Fruit fly (Drosophila melanogaster) whole organism, embryonic: ENCODE data around the gene Coq5.

Source experiments
- Antp ChIP-seq: fragments of 200-800 bp; sonication (Bioruptor generic); optimal IDR thresholded peaks from 3 replicates; lab custom pipeline; 2016; ENCODE audit warnings: missing biosample characterization, missing genetic modification characterization
- BEAF-32 ChIP-seq: fragments of 200-800 bp; sonication (Bioruptor generic); optimal IDR thresholded peaks from 3 replicates; lab custom pipeline; 2017; ENCODE audit warnings: missing biosample characterization, missing genetic modification characterization, mild to moderate bottlenecking, moderate library complexity, missing genetic modification reagents
- BtbVII ChIP-seq: fragments of 200-800 bp; sonication (Bioruptor generic); optimal IDR thresholded peaks from 3 replicates; lab custom pipeline; 2017; ENCODE audit warnings: missing biosample characterization, mild to moderate bottlenecking, missing genetic modification characterization
- CG10274 ChIP-seq: fragments of 200-800 bp; sonication (Bioruptor generic); optimal IDR thresholded peaks from 3 replicates; lab custom pipeline; 2017; ENCODE audit warnings: missing biosample characterization, mild to moderate bottlenecking, missing genetic modification characterization
- CG11695 ChIP-seq: fragments of 200-800 bp; sonication (Bioruptor generic); IDR thresholded peaks from 3 replicates; pipeline ENCODE4 v1.3.6; 2022; ENCODE audit warnings: missing biosample characterization, missing genetic modification characterization
- CG11723 ChIP-seq: fragments of 200-800 bp; sonication (Bioruptor generic); optimal IDR thresholded peaks from 2 replicates; lab custom pipeline; 2017; ENCODE audit warnings: missing biosample characterization, mild to moderate bottlenecking, missing genetic modification characterization
- CG12236 ChIP-seq: fragments of 200-800 bp; sonication (Bioruptor generic); optimal IDR thresholded peaks from 2 replicates; lab custom pipeline; 2016; ENCODE audit warnings: missing biosample characterization, missing genetic modification characterization
- CG13424 ChIP-seq: fragments of 200-800 bp; sonication (Bioruptor generic); optimal IDR thresholded peaks from 2 replicates; lab custom pipeline; 2019; ENCODE audit warnings: missing biosample characterization, mild to moderate bottlenecking, missing genetic modification characterization, moderate library complexity
- CG14667 ChIP-seq: fragments of 200-800 bp; sonication (Bioruptor generic); IDR thresholded peaks from 2 replicates; pipeline ENCODE4 v1.3.6; 2022; ENCODE audit warnings: missing biosample characterization, missing genetic modification characterization
- CG17359 ChIP-seq: fragments of 200-800 bp; sonication (Bioruptor generic); optimal IDR thresholded peaks from 3 replicates; lab custom pipeline; 2018; ENCODE audit warnings: missing biosample characterization, mild to moderate bottlenecking, missing genetic modification characterization, moderate library complexity
- CG1832 ChIP-seq: fragments of 200-800 bp; sonication (Bioruptor generic); optimal IDR thresholded peaks from 2 replicates; lab custom pipeline; 2017; ENCODE audit warnings: missing biosample characterization, mild to moderate bottlenecking, missing genetic modification characterization, inconsistent platforms
- CG18476 ChIP-seq: fragments of 200-800 bp; sonication (Bioruptor generic); optimal IDR thresholded peaks from 2 replicates; lab custom pipeline; 2016; ENCODE audit warnings: missing biosample characterization, mild to moderate bottlenecking, missing genetic modification characterization
- CG18619 ChIP-seq: fragments of 200-800 bp; sonication (Bioruptor generic); optimal IDR thresholded peaks from 3 replicates; lab custom pipeline; 2017; ENCODE audit warnings: missing biosample characterization, mild to moderate bottlenecking, missing genetic modification characterization
- CG34376 ChIP-seq: fragments of 200-800 bp; sonication (Bioruptor generic); optimal IDR thresholded peaks from 2 replicates; lab custom pipeline; 2018; ENCODE audit warnings: missing biosample characterization, mild to moderate bottlenecking, missing genetic modification characterization
- CG4404 ChIP-seq: fragments of 200-800 bp; sonication (Bioruptor generic); IDR thresholded peaks from 2 replicates; pipeline ENCODE4 v1.3.6; 2022; ENCODE audit warnings: missing biosample characterization, missing genetic modification characterization
- CG6654 ChIP-seq: fragments of 200-800 bp; sonication (Bioruptor generic); optimal IDR thresholded peaks from 2 replicates; lab custom pipeline; 2017; ENCODE audit warnings: missing biosample characterization, mild to moderate bottlenecking, missing genetic modification characterization
- CG7372 ChIP-seq: fragments of 200-800 bp; sonication (Bioruptor generic); IDR thresholded peaks from 2 replicates; pipeline ENCODE4 v1.3.6; 2022; ENCODE audit warnings: missing biosample characterization, missing genetic modification characterization
- CG9932 ChIP-seq: fragments of 200-800 bp; sonication (Bioruptor generic); IDR thresholded peaks from 2 replicates; pipeline ENCODE4 v1.3.6; 2022; ENCODE audit warnings: missing biosample characterization, missing genetic modification characterization
- CkIIα-i1 ChIP-seq: fragments of 200-800 bp; sonication (Bioruptor generic); IDR thresholded peaks from 2 replicates; pipeline ENCODE4 v1.3.6; 2022; ENCODE audit warnings: missing biosample characterization, missing genetic modification characterization
- D ChIP-seq, 2 experiments: fragments of 200-800 bp in 1 of 2; fragments of >200 bp in 1 of 2; sonication (Bioruptor generic) in 1 of 2; optimal IDR thresholded peaks; 2 replicates in 1 of 2; 3 replicates in 1 of 2; lab custom pipeline; 2017; ENCODE audit warnings: mild to moderate bottlenecking in 1 of 2, missing biosample characterization in 1 of 2, missing genetic modification characterization in 1 of 2, missing genetic modification reagents in 1 of 2
- Doc2 ChIP-seq: fragments of 200-800 bp; sonication (Bioruptor generic); IDR thresholded peaks from 2 replicates; pipeline ENCODE4 v1.3.6; 2022; ENCODE audit warnings: missing biosample characterization, missing genetic modification characterization
- Fer1 ChIP-seq: fragments of 200-800 bp; sonication (Bioruptor generic); optimal IDR thresholded peaks from 2 replicates; lab custom pipeline; 2017; ENCODE audit warnings: missing biosample characterization, mild to moderate bottlenecking, missing genetic modification characterization
- Hmx ChIP-seq: fragments of 200-800 bp; sonication (Bioruptor generic); optimal IDR thresholded peaks from 2 replicates; lab custom pipeline; 2016; ENCODE audit warnings: missing biosample characterization, missing genetic modification characterization
- Lim3 ChIP-seq: fragments of 200-800 bp; sonication (Bioruptor generic); IDR thresholded peaks from 2 replicates; pipeline ENCODE4 v1.3.6; 2022; ENCODE audit warnings: missing biosample characterization, missing genetic modification characterization
- Med ChIP-seq: fragments of 200-800 bp; sonication (Bioruptor generic); peaks from one replicate; lab custom pipeline; 2016; ENCODE audit warnings: missing biosample characterization, missing genetic modification characterization, mild to moderate bottlenecking, inconsistent platforms, moderate library complexity
- Mrtf ChIP-seq: fragments of 200-800 bp; sonication (Bioruptor generic); IDR thresholded peaks from 3 replicates; pipeline ENCODE4 v1.3.6; 2022; ENCODE audit warnings: missing biosample characterization, missing genetic modification characterization
- NC2β ChIP-seq: fragments of 200-800 bp; sonication (Bioruptor generic); optimal IDR thresholded peaks from 2 replicates; lab custom pipeline; 2016; ENCODE audit warnings: missing biosample characterization, missing genetic modification characterization
- Pdp1 ChIP-seq, 2 experiments: fragments of 200-800 bp; sonication (Bioruptor generic); optimal IDR thresholded peaks; 3 replicates each; lab custom pipeline; 2016; ENCODE audit warnings: missing biosample characterization in 2 of 2, missing genetic modification characterization in 2 of 2, mild to moderate bottlenecking in 1 of 2, moderate library complexity in 1 of 2
- Ssrp ChIP-seq: fragments of 200-800 bp; sonication (Bioruptor generic); optimal IDR thresholded peaks from 2 replicates; lab custom pipeline; 2018; ENCODE audit warnings: missing biosample characterization, mild to moderate bottlenecking, missing genetic modification characterization, moderate library complexity
- Usf ChIP-seq: fragments of 200-800 bp; sonication (Bioruptor generic); optimal IDR thresholded peaks from 2 replicates; lab custom pipeline; 2017; ENCODE audit warnings: missing genotype, missing biosample characterization, missing genetic modification characterization
- ase ChIP-seq: fragments of 200-800 bp; sonication (Bioruptor generic); IDR thresholded peaks from 3 replicates; pipeline ENCODE4 v1.3.6; 2022; ENCODE audit warnings: missing biosample characterization, missing genetic modification characterization
- ash1 ChIP-seq: fragments of 200-800 bp; sonication (Bioruptor generic); optimal IDR thresholded peaks from 2 replicates; lab custom pipeline; 2018; ENCODE audit warnings: missing biosample characterization, mild to moderate bottlenecking, missing genetic modification characterization
- eve ChIP-seq, 2 experiments: fragments of >200 bp; optimal IDR thresholded peaks; 2 replicates each; lab custom pipeline; 2017; ENCODE audit warnings: missing biosample characterization in 2 of 2, missing genetic modification characterization in 2 of 2
- gce ChIP-seq: fragments of 200-800 bp; sonication (Bioruptor generic); IDR thresholded peaks from 3 replicates; pipeline ENCODE4 v1.3.6; 2022; ENCODE audit warnings: missing biosample characterization, missing genetic modification characterization
- gsb-n ChIP-seq: fragments of 200-800 bp; sonication (Bioruptor generic); optimal IDR thresholded peaks from 3 replicates; lab custom pipeline; 2018; ENCODE audit warnings: missing biosample characterization, mild to moderate bottlenecking, missing genetic modification characterization
- jing ChIP-seq: fragments of 200-800 bp; sonication (Bioruptor generic); optimal IDR thresholded peaks from 2 replicates; lab custom pipeline; 2018; ENCODE audit warnings: missing biosample characterization, mild to moderate bottlenecking, missing genetic modification characterization
- ken ChIP-seq: fragments of 200-800 bp; sonication (Bioruptor generic); IDR thresholded peaks from 3 replicates; pipeline ENCODE4 v1.3.6; 2022; ENCODE audit warnings: missing biosample characterization, missing genetic modification characterization
- klu ChIP-seq: fragments of 200-800 bp; sonication (Bioruptor generic); IDR thresholded peaks from 2 replicates; pipeline ENCODE4 v1.3.6; 2022; ENCODE audit warnings: missing biosample characterization, missing genetic modification characterization
- maf-S ChIP-seq: fragments of 200-800 bp; sonication (Bioruptor generic); optimal IDR thresholded peaks from 2 replicates; lab custom pipeline; 2016; ENCODE audit warnings: missing biosample characterization, missing genetic modification characterization
- mam ChIP-seq: fragments of 200-800 bp; sonication (Bioruptor generic); optimal IDR thresholded peaks from 3 replicates; lab custom pipeline; 2016; ENCODE audit warnings: missing biosample characterization, missing genetic modification characterization
- nau ChIP-seq: fragments of 200-800 bp; sonication (Bioruptor generic); optimal IDR thresholded peaks from 3 replicates; lab custom pipeline; 2017; ENCODE audit warnings: missing biosample characterization, mild to moderate bottlenecking, missing genetic modification characterization, missing genetic modification reagents
- org-1 ChIP-seq: fragments of 200-800 bp; sonication (Bioruptor generic); optimal IDR thresholded peaks from 2 replicates; lab custom pipeline; 2017; ENCODE audit warnings: missing biosample characterization, missing genetic modification characterization
- phol ChIP-seq: fragments of 200-800 bp; sonication (Bioruptor generic); optimal IDR thresholded peaks from 3 replicates; lab custom pipeline; 2018; ENCODE audit warnings: missing biosample characterization, mild to moderate bottlenecking, missing genetic modification characterization, moderate library complexity
- salm ChIP-seq: fragments of 200-800 bp; sonication (Bioruptor generic); optimal IDR thresholded peaks from 2 replicates; lab custom pipeline; 2018; ENCODE audit warnings: missing biosample characterization, mild to moderate bottlenecking, missing genetic modification characterization
- scrt ChIP-seq: fragments of 200-800 bp; sonication (Bioruptor generic); optimal IDR thresholded peaks from 2 replicates; lab custom pipeline; 2018; ENCODE audit warnings: missing biosample characterization, mild to moderate bottlenecking, missing genetic modification characterization, moderate library complexity
- shn ChIP-seq: fragments of 200-800 bp; sonication (Bioruptor generic); optimal IDR thresholded peaks from 3 replicates; lab custom pipeline; 2016; ENCODE audit warnings: missing biosample characterization, missing genetic modification characterization
- ssp ChIP-seq: fragments of 200-800 bp; sonication (Bioruptor generic); IDR thresholded peaks from 2 replicates; pipeline ENCODE4 v1.3.6; 2022; ENCODE audit warnings: missing biosample characterization, missing genetic modification characterization
- trem ChIP-seq: fragments of 200-800 bp; optimal IDR thresholded peaks from 3 replicates; lab custom pipeline; 2019; ENCODE audit warnings: missing biosample characterization, mild to moderate bottlenecking, missing genetic modification characterization, moderate library complexity
- twi ChIP-seq: fragments of 200-800 bp; optimal IDR thresholded peaks from 2 replicates; lab custom pipeline; 2019; ENCODE audit warnings: missing biosample characterization, mild to moderate bottlenecking, missing genetic modification characterization, moderate library complexity
- usp ChIP-seq: fragments of >200 bp; optimal IDR thresholded peaks from 2 replicates; lab custom pipeline; 2017; ENCODE audit warnings: missing biosample characterization, missing genetic modification characterization
- vnd ChIP-seq: fragments of 200-800 bp; sonication (Bioruptor generic); IDR thresholded peaks from 3 replicates; pipeline ENCODE4 v1.3.6; 2022; ENCODE audit warnings: missing biosample characterization, missing genetic modification characterization; ENCODE audit not compliant: partially characterized antibody
- yki ChIP-seq: fragments of >200 bp; optimal IDR thresholded peaks from 3 replicates; lab custom pipeline; 2018

Coq5 gene

dm6 chrX:13143100-13143499 is 51.3 kb downstream of the Coq5 start (continued):
- TF ChIP-seq CG9932 (GFP tag; lab: Robert Waterston, UW), result no peak
- no peak for TF ChIP-seq maf-S (GFP tag; lab: Kevin White, UChicago)
- TF ChIP-seq ase (GFP tag; lab: Robert Waterston, UW), result 0 out of 3 replicates have a peak, but pooled peaks have one; percentile 31
- TF ChIP-seq salm (tag; lab: Kevin White, UChicago), result peak; percentile 5
- peak; percentile 2 for TF ChIP-seq nau (GFP tag; lab: Kevin White, UChicago)
- TF ChIP-seq Doc2 (GFP tag; lab: Robert Waterston, UW), result no peak
- peak; percentile 55 for TF ChIP-seq CG13424 (tag; lab: Kevin White, UChicago)
- TF ChIP-seq eve (GFP tag; optimal IDR thresholded peaks at IDR 0.05; lab: Kevin White, UChicago), result peak in 1 of 2 experiments; percentile 50
- TF ChIP-seq CG17359, result peak; percentile 66
- no peak for TF ChIP-seq CG10274
- TF ChIP-seq trem (tag; lab: Kevin White, UChicago), result no peak
- peak in 1 of 2 experiments; percentile 21 for TF ChIP-seq Pdp1 (GFP tag; optimal IDR thresholded peaks at IDR 0.05; lab: Kevin White, UChicago)
- TF ChIP-seq Ssrp (tag; lab: Kevin White, UChicago), result peak; percentile 26
- no peak for TF ChIP-seq CG18476 (GFP tag; lab: Kevin White, UChicago)
- TF ChIP-seq ssp (GFP tag; lab: Robert Waterston, UW), result no peak
- TF ChIP-seq CG14667, result peak; percentile 40; the same call in 1 of the 2 replicates
- no peak for TF ChIP-seq CG11723 (GFP tag; lab: Kevin White, UChicago)
- TF ChIP-seq CG4404 (GFP tag; lab: Robert Waterston, UW), result peak; percentile 39
- TF ChIP-seq usp (GFP tag; lab: Kevin White, UChicago), result no peak
- TF ChIP-seq klu (GFP tag; lab: Robert Waterston, UW), result no peak
- no peak for TF ChIP-seq Antp (GFP tag; lab: Kevin White, UChicago)
- no peak for TF ChIP-seq D (optimal IDR thresholded peaks at IDR 0.05; lab: Kevin White, UChicago)
- TF ChIP-seq D (GFP tag; optimal IDR thresholded peaks at IDR 0.05; lab: Kevin White, UChicago), result peak; percentile 23
- no peak for TF ChIP-seq CG1832 (GFP tag; lab: Kevin White, UChicago)
- TF ChIP-seq vnd, result no peak
- no peak for TF ChIP-seq ash1 (GFP tag; lab: Kevin White, UChicago)
- TF ChIP-seq mam (GFP tag; lab: Kevin White, UChicago), result no peak
- TF ChIP-seq phol (tag; lab: Kevin White, UChicago), result peak; percentile 51
- TF ChIP-seq Hmx (GFP tag; lab: Kevin White, UChicago), result no peak
- TF ChIP-seq twi (tag; lab: Kevin White, UChicago), result no peak
- TF ChIP-seq Fer1, result no peak
- TF ChIP-seq jing (GFP tag; lab: Kevin White, UChicago), result no peak
- no peak for TF ChIP-seq CG12236 (GFP tag; lab: Kevin White, UChicago)
- no peak for TF ChIP-seq gce (GFP tag; lab: Robert Waterston, UW)
- no peak for TF ChIP-seq BEAF-32 (GFP tag; lab: Kevin White, UChicago)
- TF ChIP-seq org-1 (GFP tag; lab: Kevin White, UChicago), result no peak
- peak; percentile 71 for TF ChIP-seq Med (GFP tag; lab: Kevin White, UChicago)
- no peak for TF ChIP-seq Usf (GFP tag; lab: Kevin White, UChicago)
- no peak for TF ChIP-seq gsb-n (tag; lab: Kevin White, UChicago)
- TF ChIP-seq Lim3 (GFP tag; lab: Robert Waterston, UW), result no peak
- no peak for TF ChIP-seq ken
- no peak for TF ChIP-seq Mrtf (GFP tag; lab: Robert Waterston, UW)
- TF ChIP-seq CG11695 (GFP tag; lab: Robert Waterston, UW), result peak; percentile 52; the same call in 1 of the 3 replicates
- no peak for TF ChIP-seq CG34376 (GFP tag; lab: Kevin White, UChicago)
- no peak for TF ChIP-seq scrt (GFP tag; lab: Kevin White, UChicago)
- TF ChIP-seq CkIIα-i1 (GFP tag; lab: Robert Waterston, UW), result no peak
- TF ChIP-seq CG18619 (GFP tag; lab: Kevin White, UChicago), result no peak
- no peak for TF ChIP-seq CG6654 (GFP tag; lab: Kevin White, UChicago)
- TF ChIP-seq NC2β (GFP tag; lab: Kevin White, UChicago), result no peak
- no peak for TF ChIP-seq BtbVII (GFP tag; lab: Kevin White, UChicago)
- TF ChIP-seq yki (lab: Kevin White, UChicago), result no peak
- TF ChIP-seq shn (GFP tag; lab: Kevin White, UChicago), result no peak
- TF ChIP-seq CG7372 (GFP tag; lab: Robert Waterston, UW), result no peak
